Worm (Caenorhabditis elegans) whole organism, young adult: Measurements from ENCODE around the gene K10B4.1.

Experiments used
- B0035.1 ChIP-seq: sonication (generic microtip); optimal IDR thresholded peaks from 2 replicates; lab custom pipeline; 2016; ENCODE audit warnings: missing genetic modification characterization, mild to moderate bottlenecking, missing compliant biosample characterization, missing genotype, missing genetic modification reagents
- F10E7.11 ChIP-seq: sonication (generic microtip); optimal IDR thresholded peaks from 2 replicates; lab custom pipeline; 2017; ENCODE audit warnings: mild to moderate bottlenecking, missing genetic modification characterization, moderate library complexity, missing compliant biosample characterization
- F22D6.2 ChIP-seq: sonication (generic microtip); optimal IDR thresholded peaks from 2 replicates; lab custom pipeline; 2016; ENCODE audit warnings: mild to moderate bottlenecking, missing genetic modification characterization, missing compliant biosample characterization
- F23B12.7 ChIP-seq: sonication (generic microtip); optimal IDR thresholded peaks from 2 replicates; lab custom pipeline; 2017; ENCODE audit warnings: missing genetic modification characterization, mild to moderate bottlenecking, missing compliant biosample characterization, antibody characterized with exemption, moderate library complexity; ENCODE audit not compliant: insufficient read depth
- F57C9.4 ChIP-seq: sonication (generic microtip); optimal IDR thresholded peaks from 2 replicates; lab custom pipeline; 2017; ENCODE audit warnings: mild to moderate bottlenecking, missing genetic modification characterization, missing compliant biosample characterization
- Y53G8AR.9 ChIP-seq: fragments of 200-800 bp; sonication (Bioruptor generic); conservative IDR thresholded peaks from 2 replicates; pipeline ENCODE4 v1.3.6; 2022; ENCODE audit warnings: missing genetic modification reagents, missing genetic modification characterization, missing compliant biosample characterization
- Y95B8A.8 ChIP-seq: fragments of 200-800 bp; sonication (Bioruptor generic); IDR thresholded peaks from 2 replicates; pipeline ENCODE4 v1.3.6; 2022; ENCODE audit warnings: missing genetic modification reagents, missing genetic modification characterization, missing compliant biosample characterization
- aptf-2 ChIP-seq: fragments of 200-800 bp; sonication (Bioruptor generic); conservative IDR thresholded peaks from 2 replicates; pipeline ENCODE4 v1.3.6; 2022; ENCODE audit warnings: missing genetic modification reagents, missing genetic modification characterization, missing compliant biosample characterization
- attf-3 ChIP-seq: fragments of 200-800 bp; sonication (Bioruptor generic); conservative IDR thresholded peaks from 2 replicates; pipeline ENCODE4 v1.3.6; 2022; ENCODE audit warnings: missing genetic modification reagents, missing genetic modification characterization, missing compliant biosample characterization
- ccch-3 ChIP-seq: fragments of 200-800 bp; sonication (Bioruptor generic); optimal IDR thresholded peaks from 2 replicates; lab custom pipeline; 2018; ENCODE audit warnings: mild to moderate bottlenecking, missing genetic modification characterization, missing compliant biosample characterization
- cebp-2 ChIP-seq: fragments of 200-800 bp; sonication (Bioruptor generic); IDR thresholded peaks from 2 replicates; pipeline ENCODE4 v1.3.6; 2022; ENCODE audit warnings: missing genetic modification characterization, missing compliant biosample characterization
- ceh-40 ChIP-seq: fragments of 200-800 bp; sonication (Bioruptor generic); IDR thresholded peaks from 2 replicates; pipeline ENCODE4 v1.3.6; 2022; ENCODE audit warnings: missing genetic modification characterization, missing compliant biosample characterization
- ceh-58 ChIP-seq: fragments of 200-800 bp; sonication (Bioruptor generic); IDR thresholded peaks from 2 replicates; pipeline ENCODE4 v1.3.6; 2022; ENCODE audit warnings: missing genetic modification characterization, missing compliant biosample characterization
- ceh-79 ChIP-seq: sonication (generic microtip); optimal IDR thresholded peaks from 2 replicates; lab custom pipeline; 2017; ENCODE audit warnings: mild to moderate bottlenecking, missing genetic modification characterization, missing compliant biosample characterization
- chd-7 ChIP-seq: sonication (generic microtip); optimal IDR thresholded peaks from 2 replicates; lab custom pipeline; 2016; ENCODE audit warnings: mild to moderate bottlenecking, missing genetic modification characterization, moderate library complexity, missing compliant biosample characterization
- egl-18 ChIP-seq: fragments of 200-800 bp; sonication (Bioruptor generic); IDR thresholded peaks from 2 replicates; pipeline ENCODE4 v1.3.6; 2022; ENCODE audit warnings: missing genetic modification reagents, missing genetic modification characterization, missing compliant biosample characterization
- ets-4 ChIP-seq: fragments of 200-800 bp; sonication (Bioruptor generic); optimal IDR thresholded peaks from 2 replicates; lab custom pipeline; 2018; ENCODE audit warnings: mild to moderate bottlenecking, missing genetic modification characterization, missing compliant biosample characterization
- gei-17 ChIP-seq: fragments of 200-800 bp; sonication (Bioruptor generic); optimal IDR thresholded peaks from 2 replicates; lab custom pipeline; 2018; ENCODE audit warnings: mild to moderate bottlenecking, missing genetic modification characterization, missing compliant biosample characterization
- hmg-1.2 ChIP-seq: fragments of 200-800 bp; sonication (Bioruptor generic); IDR thresholded peaks from 2 replicates; pipeline ENCODE4 v1.3.6; 2022; ENCODE audit warnings: missing genetic modification reagents, missing genetic modification characterization, missing compliant biosample characterization
- hsf-1 ChIP-seq: fragments of 200-800 bp; sonication (Bioruptor generic); IDR thresholded peaks from 2 replicates; pipeline ENCODE4 v1.3.6; 2022; ENCODE audit warnings: missing genetic modification reagents, missing genetic modification characterization, missing compliant biosample characterization
- lsy-27 ChIP-seq: sonication (generic microtip); optimal IDR thresholded peaks from 2 replicates; lab custom pipeline; 2017; ENCODE audit warnings: missing genetic modification characterization, mild to moderate bottlenecking, missing compliant biosample characterization, antibody characterized with exemption, missing genotype, borderline replicate concordance; ENCODE audit not compliant: insufficient read depth
- madf-10 ChIP-seq: sonication (generic microtip); optimal IDR thresholded peaks from 2 replicates; lab custom pipeline; 2016; ENCODE audit warnings: mild to moderate bottlenecking, missing genetic modification characterization, missing compliant biosample characterization
- madf-3 ChIP-seq: fragments of 200-800 bp; sonication (Bioruptor generic); IDR thresholded peaks from 2 replicates; pipeline ENCODE4 v1.3.6; 2022; ENCODE audit warnings: missing genetic modification reagents, missing genetic modification characterization, missing compliant biosample characterization
- mel-28 ChIP-seq: sonication (generic microtip); optimal IDR thresholded peaks from 2 replicates; lab custom pipeline; 2016; ENCODE audit warnings: borderline replicate concordance, mild to moderate bottlenecking, missing genetic modification characterization, missing compliant biosample characterization
- mxl-1 ChIP-seq: sonication (generic microtip); optimal IDR thresholded peaks from 2 replicates; lab custom pipeline; 2016; ENCODE audit warnings: missing genetic modification characterization, missing compliant biosample characterization
- nfya-1 ChIP-seq: sonication (generic microtip); optimal IDR thresholded peaks from 2 replicates; lab custom pipeline; 2017; ENCODE audit warnings: antibody characterized with exemption, missing compliant biosample characterization, missing genetic modification characterization, borderline replicate concordance; ENCODE audit not compliant: insufficient read depth
- nfyb-1 ChIP-seq: fragments of 200-800 bp; sonication (Bioruptor generic); IDR thresholded peaks from 2 replicates; pipeline ENCODE4 v1.3.6; 2022; ENCODE audit warnings: missing genetic modification reagents, missing genetic modification characterization, missing compliant biosample characterization
- nhr-27 ChIP-seq: fragments of 200-800 bp; sonication (Bioruptor generic); optimal IDR thresholded peaks from 2 replicates; lab custom pipeline; 2018; ENCODE audit warnings: mild to moderate bottlenecking, missing genetic modification characterization, moderate library complexity, missing compliant biosample characterization
- nhr-80 ChIP-seq: sonication (generic microtip); optimal IDR thresholded peaks from 2 replicates; lab custom pipeline; 2016; ENCODE audit warnings: missing genetic modification characterization, missing compliant biosample characterization
- nhr-90 ChIP-seq: sonication (generic microtip); optimal IDR thresholded peaks from 2 replicates; lab custom pipeline; 2016; ENCODE audit warnings: missing genotype, mild to moderate bottlenecking, missing genetic modification characterization, missing compliant biosample characterization
- pha-4 ChIP-seq: fragments of 150-350 bp; sonication (generic microtip); optimal IDR thresholded peaks from 2 replicates; lab custom pipeline; 2014; ENCODE audit warnings: missing biosample characterization, missing genetic modification reagents, missing genetic modification characterization
- rcor-1 ChIP-seq: fragments of 200-800 bp; sonication (Bioruptor generic); IDR thresholded peaks from 2 replicates; pipeline ENCODE4 v1.3.6; 2022; ENCODE audit warnings: missing genetic modification reagents, missing genetic modification characterization, missing compliant biosample characterization
- repo-1 ChIP-seq: sonication (generic microtip); optimal IDR thresholded peaks from 2 replicates; lab custom pipeline; 2017; ENCODE audit warnings: mild to moderate bottlenecking, missing genetic modification characterization, missing compliant biosample characterization
- rpc-1 ChIP-seq, 2 experiments: fragments of 150-350 bp in 1 of 2; sonication (generic microtip) in 1 of 2; optimal IDR thresholded peaks; 2 replicates each; lab custom pipeline; 2014 to 2018; ENCODE audit warnings: missing biosample characterization in 1 of 2, missing genetic modification characterization in 1 of 2, missing genetic modification reagents in 1 of 2, missing genotype in 1 of 2
- snpc-3.4 ChIP-seq: sonication (generic microtip); optimal IDR thresholded peaks from 2 replicates; lab custom pipeline; 2017; ENCODE audit warnings: missing genetic modification characterization, mild to moderate bottlenecking, missing compliant biosample characterization, antibody characterized with exemption, moderate library complexity, missing genotype, missing genetic modification reagents
- unc-130 ChIP-seq: sonication (generic microtip); optimal IDR thresholded peaks from 2 replicates; lab custom pipeline; 2016; ENCODE audit warnings: missing genetic modification reagents, missing genetic modification characterization, missing compliant biosample characterization
- zim-3 ChIP-seq: sonication (generic microtip); optimal IDR thresholded peaks from 2 replicates; lab custom pipeline; 2017; ENCODE audit warnings: mild to moderate bottlenecking, missing genetic modification characterization, moderate library complexity, missing compliant biosample characterization
- ztf-6 ChIP-seq: fragments of 200-800 bp; sonication (Bioruptor generic); IDR thresholded peaks from 2 replicates; pipeline ENCODE4 v1.3.6; 2022; ENCODE audit warnings: missing genetic modification reagents, missing genetic modification characterization, missing compliant biosample characterization

K10B4.1 gene

ce11 chrII:122008-122407 is 13.3 kb upstream of the K10B4.1 start:
- peak; percentile 33; the same call in 1 of the 2 replicates for TF ChIP-seq hmg-1.2 (GFP tag; lab: Robert Waterston, UW)
- no peak for TF ChIP-seq rpc-1 (optimal IDR thresholded peaks at IDR 0.05; lab: Kevin White, UChicago)
- no peak for TF ChIP-seq rpc-1 (tag; optimal IDR thresholded peaks at IDR 0.05; lab: Kevin White, UChicago)
- TF ChIP-seq, all 124 proteins: peak for 1

DNA sequence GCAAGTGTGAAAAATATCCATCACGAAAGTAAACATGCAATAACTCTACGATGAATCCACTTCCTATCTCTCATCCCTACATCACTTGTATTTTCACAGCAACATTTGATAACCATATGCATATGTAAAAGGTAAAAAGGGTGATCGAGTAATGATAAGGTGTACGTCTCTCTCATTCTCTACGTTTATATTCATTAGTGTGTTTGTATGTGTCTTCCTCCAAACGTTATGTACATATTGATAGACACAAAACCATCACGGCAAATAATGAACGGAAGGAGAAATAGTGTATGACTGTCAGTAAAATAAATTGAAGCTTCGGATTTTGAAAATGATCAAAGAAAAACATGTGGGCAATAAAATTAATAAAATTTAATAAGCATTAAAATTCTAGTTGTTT is 12.8 kb upstream of the K10B4.1 start:
- no peak for TF ChIP-seq ztf-6 (GFP tag; lab: Robert Waterston, UW)
- peak; percentile 65 for TF ChIP-seq nhr-80

DNA sequence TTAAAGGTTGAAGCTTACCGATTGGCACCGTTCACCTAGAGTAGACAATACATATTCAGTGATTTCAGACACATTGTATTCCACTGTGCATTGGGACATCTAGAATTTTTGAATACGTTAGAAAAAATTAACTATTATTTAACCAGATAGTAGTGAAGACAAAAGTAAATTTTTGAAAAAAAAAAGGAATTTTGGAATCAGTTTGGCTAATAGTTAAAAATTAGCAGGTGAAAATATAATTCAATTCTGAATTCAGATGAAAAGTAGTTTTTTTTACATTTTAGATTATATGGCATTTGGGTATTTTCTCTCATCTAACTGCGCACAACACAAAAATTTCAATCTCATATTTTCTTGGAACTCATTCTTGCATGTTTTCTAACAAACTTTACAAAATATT is 10.4 kb upstream of the K10B4.1 start, which contains the start of gene nmur-2:
Gene nmur-2 (minus strand): TSS at position 101 of the 400 bp plus-strand sequence.
- TF ChIP-seq aptf-2 (GFP tag; lab: Robert Waterston, UW) (no peak), mxl-1 (tag; lab: Kevin White, UChicago) (no peak), nfya-1 (tag; lab: Kevin White, UChicago) (no peak), repo-1 (tag; lab: Kevin White, UChicago) (no peak), rcor-1 (GFP tag; lab: Robert Waterston, UW) (no peak), nfyb-1 (no peak), snpc-3.4 (tag; lab: Kevin White, UChicago) (no peak), egl-18 (GFP tag; lab: Robert Waterston, UW) (no peak), nhr-27 (tag; lab: Kevin White, UChicago) (no peak), unc-130 (no peak), F22D6.2 (no peak), mel-28 (tag; lab: Kevin White, UChicago) (no peak), F10E7.11 (tag; lab: Kevin White, UChicago) (no peak), Y95B8A.8 (GFP tag; lab: Robert Waterston, UW) (no peak), gei-17 (no peak), nhr-90 (tag; lab: Kevin White, UChicago) (no peak), madf-3 (no peak), F57C9.4 (tag; lab: Kevin White, UChicago) (no peak), chd-7 (tag; lab: Kevin White, UChicago) (no peak), ets-4 (GFP tag; lab: Kevin White, UChicago) (no peak)

DNA sequence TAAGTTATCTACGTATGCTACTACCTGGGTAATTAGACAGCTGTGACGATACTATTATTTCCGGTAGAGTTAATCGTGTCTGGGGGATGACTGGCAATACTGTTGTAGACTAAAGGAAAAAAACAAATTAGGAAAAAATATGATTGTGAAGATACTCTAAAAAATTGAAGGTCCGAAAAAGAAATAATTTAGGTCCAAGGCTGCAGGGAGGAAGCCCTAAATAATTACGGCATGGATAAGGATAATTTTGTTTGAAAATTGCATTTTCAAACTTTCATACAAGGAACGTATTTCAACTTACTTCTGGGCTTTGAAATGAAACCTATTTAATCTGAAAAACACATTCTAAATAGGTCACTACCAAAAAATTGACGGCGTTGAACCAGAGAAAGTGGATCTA is 6.3 kb upstream of the K10B4.1 start, which contains the start of gene srd-3:
Gene srd-3 (minus strand): TSS at position 101 of the 400 bp plus-strand sequence.
- no peak for TF ChIP-seq F23B12.7 (tag; lab: Kevin White, UChicago)
- no peak for TF ChIP-seq ccch-3 (GFP tag; lab: Kevin White, UChicago)
- TF ChIP-seq attf-3 (GFP tag; lab: Robert Waterston, UW) = no peak
- TF ChIP-seq nhr-90 (tag; lab: Kevin White, UChicago) = no peak
- TF ChIP-seq madf-10 (tag; lab: Kevin White, UChicago) = no peak
- TF ChIP-seq cebp-2 = no peak
- TF ChIP-seq zim-3 (tag; lab: Kevin White, UChicago) = no peak
- no peak for TF ChIP-seq nhr-27 (tag; lab: Kevin White, UChicago)
- TF ChIP-seq rpc-1 (optimal IDR thresholded peaks at IDR 0.05; lab: Kevin White, UChicago) = no peak
- TF ChIP-seq rpc-1 (tag; optimal IDR thresholded peaks at IDR 0.05; lab: Kevin White, UChicago) = no peak
- no peak for TF ChIP-seq Y53G8AR.9 (GFP tag; lab: Robert Waterston, UW)
- no peak for TF ChIP-seq hsf-1 (GFP tag; lab: Robert Waterston, UW)
- no peak for TF ChIP-seq ceh-58 (GFP tag; lab: Robert Waterston, UW)
- TF ChIP-seq ceh-79 = no peak
- no peak for TF ChIP-seq pha-4 (tag; lab: Kevin White, UChicago)
- TF ChIP-seq B0035.1 = no peak
- no peak for TF ChIP-seq ceh-40 (GFP tag; lab: Robert Waterston, UW)
- TF ChIP-seq lsy-27 (tag; lab: Kevin White, UChicago) = no peak
